Worm (Caenorhabditis elegans): ENCODE data around the gene W07B8.4.

The W07B8.4 gene

DNA sequence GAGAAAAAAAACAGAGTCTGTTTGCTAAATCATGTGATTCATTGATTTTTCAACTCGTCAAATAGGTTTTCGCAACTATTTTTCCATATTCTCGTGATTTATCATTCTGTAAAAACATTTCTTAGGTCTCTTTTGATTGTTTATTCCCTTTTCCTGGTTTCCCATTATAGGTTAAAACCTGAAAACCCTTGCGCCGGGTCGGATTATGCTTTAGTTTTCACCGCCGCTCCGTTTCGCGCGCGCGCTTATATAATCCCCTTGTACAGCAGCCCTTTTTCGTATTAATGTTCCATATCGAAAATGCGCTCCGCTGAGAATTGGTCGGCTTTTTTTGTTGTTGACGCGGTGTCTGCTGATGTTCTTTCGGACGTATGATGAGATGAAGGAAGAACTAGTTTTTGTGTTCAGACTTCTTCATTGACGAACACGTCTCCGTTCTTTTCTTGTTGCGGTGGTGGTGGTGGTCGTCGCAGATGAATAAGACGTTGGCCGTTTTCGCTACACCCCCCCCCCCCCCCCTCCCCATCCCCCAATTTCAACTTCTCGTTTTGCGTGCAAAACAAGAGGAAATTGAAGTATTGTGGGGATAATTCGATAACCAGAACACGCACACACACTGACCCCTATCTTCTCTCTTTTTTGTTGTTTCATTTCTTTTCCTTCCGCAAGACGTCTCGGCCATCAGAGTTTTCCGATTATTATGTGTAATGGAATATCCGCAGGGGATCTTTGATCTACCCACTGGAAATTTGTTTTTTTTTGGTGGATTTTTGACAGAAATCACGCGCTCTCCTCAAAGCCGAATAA, 22.9 kb upstream of the W07B8.4 start:
- TF ChIP-seq unc-39 (tag; optimal IDR thresholded peaks at IDR 0.05) (no peak), aly-2 (tag; optimal IDR thresholded peaks at IDR 0.05) (no peak), ama-1 (optimal IDR thresholded peaks at IDR 0.05) (peak; percentile 75), ceh-9 (tag; optimal IDR thresholded peaks at IDR 0.05) (no peak), elt-2 (tag; optimal IDR thresholded peaks at IDR 0.05) (no peak), pqm-1 (tag; optimal IDR thresholded peaks at IDR 0.05) (no peak), egl-27 (tag; optimal IDR thresholded peaks at IDR 0.05) (no peak), nhr-43 (tag; optimal IDR thresholded peaks at IDR 0.05; ENCODE audit: poor library complexity, severe bottlenecking) (peak; percentile 42), lsy-12 (tag; optimal IDR thresholded peaks at IDR 0.05) (no peak), nhr-237 (tag; optimal IDR thresholded peaks at IDR 0.05) (no peak), elt-1 (tag; optimal IDR thresholded peaks at IDR 0.05) (no peak), nhr-28 (tag; optimal IDR thresholded peaks at IDR 0.05) (no peak), mml-1 (tag; optimal IDR thresholded peaks at IDR 0.05) (no peak), mdl-1 (tag; optimal IDR thresholded peaks at IDR 0.05) (no peak), nhr-25 (tag; optimal IDR thresholded peaks at IDR 0.05) (peak; percentile 46), snpc-4 (tag; optimal IDR thresholded peaks at IDR 0.05) (peak; percentile 19), nhr-67 (tag; optimal IDR thresholded peaks at IDR 0.05) (no peak), skn-1 (tag; optimal IDR thresholded peaks at IDR 0.05) (no peak), elt-3 (tag; optimal IDR thresholded peaks at IDR 0.05) (no peak), ceh-28 (tag; optimal IDR thresholded peaks at IDR 0.05) (no peak), lin-39 (tag; optimal IDR thresholded peaks at IDR 0.05) (no peak), sea-2 (GFP tag; optimal IDR thresholded peaks at IDR 0.05) (no peak), hmg-11 (tag; optimal IDR thresholded peaks at IDR 0.05) (no peak), fkh-10 (GFP tag; optimal IDR thresholded peaks at IDR 0.05) (no peak), ztf-11 (tag; optimal IDR thresholded peaks at IDR 0.05) (no peak), nhr-12 (tag; optimal IDR thresholded peaks at IDR 0.05) (no peak), eor-1 (tag; optimal IDR thresholded peaks at IDR 0.05) (no peak), daf-12 (tag; optimal IDR thresholded peaks at IDR 0.05) (no peak), nhr-76 (tag; optimal IDR thresholded peaks at IDR 0.05) (no peak), lin-15B (tag; optimal IDR thresholded peaks at IDR 0.05) (peak; percentile 42), zag-1 (tag; optimal IDR thresholded peaks at IDR 0.05) (no peak), ceh-16 (tag; optimal IDR thresholded peaks at IDR 0.05) (no peak), pha-4 (tag; optimal IDR thresholded peaks at IDR 0.05) (no peak), nhr-23 (tag; optimal IDR thresholded peaks at IDR 0.05) (peak; percentile 85), ZK546.5 (tag; optimal IDR thresholded peaks at IDR 0.05) (no peak), egl-5 (tag; optimal IDR thresholded peaks at IDR 0.05) (no peak), ztf-4 (tag; optimal IDR thresholded peaks at IDR 0.05) (no peak), fkh-2 (tag; optimal IDR thresholded peaks at IDR 0.05) (no peak), ceh-82 (tag; optimal IDR thresholded peaks at IDR 0.05) (no peak)

DNA sequence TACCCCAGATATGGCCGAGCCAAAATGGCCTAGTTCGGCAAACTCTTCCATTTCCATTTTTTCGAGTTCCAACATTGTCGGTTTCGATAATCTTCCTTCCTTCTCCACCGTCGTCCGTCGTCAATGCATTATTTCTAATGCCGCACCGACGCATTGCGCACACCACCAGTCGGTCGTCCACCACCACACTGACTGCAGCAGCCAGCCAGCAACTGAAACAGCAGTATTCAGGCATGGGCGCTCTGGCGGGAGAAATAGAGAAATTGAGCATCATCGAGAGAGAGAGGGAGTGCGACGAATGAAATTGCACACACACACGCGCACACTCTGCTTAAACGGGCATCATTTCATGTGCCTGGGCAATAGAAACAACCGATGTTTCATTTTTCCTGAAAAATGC, 22.2 kb upstream of the W07B8.4 start:
- TF ChIP-seq fkh-2 (tag; optimal IDR thresholded peaks at IDR 0.05) (no peak), egl-27 (tag; optimal IDR thresholded peaks at IDR 0.05) (peak; percentile 14), nhr-12 (tag; optimal IDR thresholded peaks at IDR 0.05) (no peak), ceh-16 (tag; optimal IDR thresholded peaks at IDR 0.05) (no peak), unc-62 (GFP tag; optimal IDR thresholded peaks at IDR 0.05) (no peak), elt-2 (tag; optimal IDR thresholded peaks at IDR 0.05) (peak; percentile 50), nhr-76 (tag; optimal IDR thresholded peaks at IDR 0.05) (no peak), aly-2 (tag; optimal IDR thresholded peaks at IDR 0.05) (no peak), hmg-11 (tag; optimal IDR thresholded peaks at IDR 0.05) (no peak), tbx-2 (tag; optimal IDR thresholded peaks at IDR 0.05) (peak; percentile 27), nhr-28 (tag; optimal IDR thresholded peaks at IDR 0.05) (no peak), snpc-4 (tag; optimal IDR thresholded peaks at IDR 0.05) (peak; percentile 52), ceh-28 (tag; optimal IDR thresholded peaks at IDR 0.05) (no peak), fkh-10 (GFP tag; optimal IDR thresholded peaks at IDR 0.05) (no peak), mml-1 (tag; optimal IDR thresholded peaks at IDR 0.05) (no peak), nhr-25 (tag; optimal IDR thresholded peaks at IDR 0.05) (no peak), R02D3.7 (tag; optimal IDR thresholded peaks at IDR 0.05) (no peak), mdl-1 (tag; optimal IDR thresholded peaks at IDR 0.05) (peak; percentile 47), nhr-23 (tag; optimal IDR thresholded peaks at IDR 0.05) (no peak), sea-2 (GFP tag; optimal IDR thresholded peaks at IDR 0.05) (no peak), nhr-77 (tag; optimal IDR thresholded peaks at IDR 0.05) (no peak), nhr-43 (tag; optimal IDR thresholded peaks at IDR 0.05; ENCODE audit: poor library complexity, severe bottlenecking) (no peak), lsy-12 (tag; optimal IDR thresholded peaks at IDR 0.05) (no peak), ceh-82 (tag; optimal IDR thresholded peaks at IDR 0.05) (no peak), lin-39 (tag; optimal IDR thresholded peaks at IDR 0.05) (peak; percentile 85), nhr-237 (tag; optimal IDR thresholded peaks at IDR 0.05) (no peak), daf-12 (tag; optimal IDR thresholded peaks at IDR 0.05) (no peak), jun-1 (tag; optimal IDR thresholded peaks at IDR 0.05) (no peak), skn-1 (tag; optimal IDR thresholded peaks at IDR 0.05) (no peak), ceh-9 (tag; optimal IDR thresholded peaks at IDR 0.05) (no peak), lin-15B (tag; optimal IDR thresholded peaks at IDR 0.05) (peak; percentile 35), pqm-1 (tag; optimal IDR thresholded peaks at IDR 0.05) (peak; percentile 14), elt-3 (tag; optimal IDR thresholded peaks at IDR 0.05) (no peak), ztf-11 (tag; optimal IDR thresholded peaks at IDR 0.05) (no peak), nhr-11 (tag; optimal IDR thresholded peaks at IDR 0.05) (no peak), zag-1 (tag; optimal IDR thresholded peaks at IDR 0.05) (no peak), unc-39 (tag; optimal IDR thresholded peaks at IDR 0.05) (no peak), elt-1 (tag; optimal IDR thresholded peaks at IDR 0.05) (no peak), ztf-4 (tag; optimal IDR thresholded peaks at IDR 0.05) (no peak), nhr-67 (tag; optimal IDR thresholded peaks at IDR 0.05) (no peak), eor-1 (tag; optimal IDR thresholded peaks at IDR 0.05) (no peak), fos-1 (tag; optimal IDR thresholded peaks at IDR 0.05) (no peak), egl-5 (tag; optimal IDR thresholded peaks at IDR 0.05) (no peak), pha-4 (tag; optimal IDR thresholded peaks at IDR 0.05) (no peak)
